Fruit fly (Drosophila melanogaster) whole organism, embryonic: ENCODE results near the gene Decay.

Experiments used
- Asciz ChIP-seq: fragments of 200-800 bp; sonication (Bioruptor generic); optimal IDR thresholded peaks from 2 replicates; lab custom pipeline; 2017; ENCODE audit warnings: missing biosample characterization, mild to moderate bottlenecking, missing genetic modification characterization, missing genetic modification reagents
- Bgb ChIP-seq: fragments of 200-800 bp; sonication (Bioruptor generic); IDR thresholded peaks from 2 replicates; pipeline ENCODE4 v1.3.6; 2022; ENCODE audit warnings: missing biosample characterization, missing genetic modification characterization; ENCODE audit not compliant: partially characterized antibody
- CG17186 ChIP-seq: fragments of 200-800 bp; sonication (Bioruptor generic); optimal IDR thresholded peaks from 3 replicates; lab custom pipeline; 2017; ENCODE audit warnings: missing biosample characterization, missing genetic modification reagents, missing genetic modification characterization
- CG18262 ChIP-seq: fragments of 200-800 bp; optimal IDR thresholded peaks from 3 replicates; lab custom pipeline; 2019; ENCODE audit warnings: missing biosample characterization, mild to moderate bottlenecking, missing genetic modification characterization, moderate library complexity
- CG18764 ChIP-seq: fragments of 200-800 bp; sonication (Bioruptor generic); optimal IDR thresholded peaks from 3 replicates; lab custom pipeline; 2016; ENCODE audit warnings: missing biosample characterization, missing genetic modification characterization
- CG2202 ChIP-seq: fragments of 200-800 bp; sonication (Bioruptor generic); optimal IDR thresholded peaks from 2 replicates; lab custom pipeline; 2018; ENCODE audit warnings: missing biosample characterization, mild to moderate bottlenecking, missing genetic modification characterization
- CG3065 ChIP-seq: fragments of 200-800 bp; sonication (Bioruptor generic); optimal IDR thresholded peaks from 2 replicates; lab custom pipeline; 2016; ENCODE audit warnings: missing biosample characterization, missing genetic modification characterization
- CG3163 ChIP-seq: fragments of 200-800 bp; sonication (Bioruptor generic); optimal IDR thresholded peaks from 3 replicates; lab custom pipeline; 2016; ENCODE audit warnings: missing biosample characterization, missing genetic modification characterization
- CG3281 ChIP-seq: fragments of 200-800 bp; sonication (Bioruptor generic); optimal IDR thresholded peaks from 3 replicates; lab custom pipeline; 2017; ENCODE audit warnings: missing biosample characterization, mild to moderate bottlenecking, missing genetic modification characterization
- CG5180 ChIP-seq: fragments of 200-800 bp; sonication (Bioruptor generic); optimal IDR thresholded peaks from 3 replicates; lab custom pipeline; 2017; ENCODE audit warnings: missing biosample characterization, missing genetic modification characterization, mild to moderate bottlenecking, moderate library complexity, missing genetic modification reagents
- CG6175 ChIP-seq: fragments of 200-800 bp; sonication (Bioruptor generic); IDR thresholded peaks from 3 replicates; pipeline ENCODE4 v1.3.6; 2022; ENCODE audit warnings: missing biosample characterization, missing genetic modification characterization
- CG6791 ChIP-seq: fragments of 200-800 bp; sonication (Bioruptor generic); IDR thresholded peaks from 3 replicates; pipeline ENCODE4 v1.3.6; 2022; ENCODE audit warnings: missing biosample characterization, missing genetic modification characterization; ENCODE audit not compliant: partially characterized antibody
- CG8281 ChIP-seq: fragments of 200-800 bp; sonication (Bioruptor generic); optimal IDR thresholded peaks from 2 replicates; lab custom pipeline; 2018; ENCODE audit warnings: missing biosample characterization, mild to moderate bottlenecking, missing genetic modification characterization, moderate library complexity
- CHES-1-like ChIP-seq: fragments of 200-800 bp; sonication (Bioruptor generic); optimal IDR thresholded peaks from 2 replicates; lab custom pipeline; 2016; ENCODE audit warnings: missing biosample characterization, missing genetic modification characterization
- Deaf1 ChIP-seq: fragments of 200-800 bp; optimal IDR thresholded peaks from 3 replicates; lab custom pipeline; 2019; ENCODE audit warnings: missing biosample characterization, mild to moderate bottlenecking, missing genetic modification characterization, moderate library complexity
- Dip2 ChIP-seq: fragments of 200-800 bp; sonication (Bioruptor generic); IDR thresholded peaks from 2 replicates; pipeline ENCODE4 v1.3.6; 2022; ENCODE audit warnings: missing biosample characterization, missing genetic modification characterization
- Ets97D ChIP-seq: fragments of 200-800 bp; sonication (Bioruptor generic); optimal IDR thresholded peaks from 3 replicates; lab custom pipeline; 2016; ENCODE audit warnings: missing biosample characterization, missing genetic modification characterization
- Kr ChIP-seq: fragments of 200-800 bp; sonication (Bioruptor generic); optimal IDR thresholded peaks from 2 replicates; lab custom pipeline; 2017; ENCODE audit warnings: missing biosample characterization, mild to moderate bottlenecking, missing genetic modification characterization
- Neu2 ChIP-seq: fragments of 200-800 bp; sonication (Bioruptor generic); optimal IDR thresholded peaks from 3 replicates; lab custom pipeline; 2016; ENCODE audit warnings: missing biosample characterization, missing genetic modification characterization, borderline replicate concordance
- Nf-YC ChIP-seq: fragments of 200-800 bp; optimal IDR thresholded peaks from 3 replicates; lab custom pipeline; 2019; ENCODE audit warnings: missing biosample characterization, mild to moderate bottlenecking, missing genetic modification characterization, moderate library complexity
- Opbp ChIP-seq: fragments of 200-800 bp; sonication (Bioruptor generic); IDR thresholded peaks from 3 replicates; pipeline ENCODE4 v1.3.6; 2022; ENCODE audit warnings: missing biosample characterization, missing genetic modification characterization; ENCODE audit not compliant: partially characterized antibody
- Optix ChIP-seq: fragments of 200-800 bp; sonication (Bioruptor generic); IDR thresholded peaks from 3 replicates; pipeline ENCODE4 v1.3.6; 2022; ENCODE audit warnings: missing biosample characterization, missing genetic modification characterization
- Sin3A ChIP-seq: fragments of >200 bp; optimal IDR thresholded peaks from 2 replicates; lab custom pipeline; 2018
- Sox100B ChIP-seq: fragments of 200-800 bp; sonication (Bioruptor generic); optimal IDR thresholded peaks from 3 replicates; lab custom pipeline; 2018; ENCODE audit warnings: missing biosample characterization, mild to moderate bottlenecking, missing genetic modification characterization
- Sox102F ChIP-seq: fragments of 200-800 bp; sonication (Bioruptor generic); optimal IDR thresholded peaks from 2 replicates; lab custom pipeline; 2018; ENCODE audit warnings: missing biosample characterization, mild to moderate bottlenecking, missing genetic modification characterization, moderate library complexity
- amos ChIP-seq: fragments of 200-800 bp; sonication (Bioruptor generic); IDR thresholded peaks from 2 replicates; pipeline ENCODE4 v1.3.6; 2022; ENCODE audit warnings: missing biosample characterization, missing genetic modification characterization; ENCODE audit not compliant: partially characterized antibody
- cas ChIP-seq: fragments of 200-800 bp; sonication (Bioruptor generic); IDR thresholded peaks from 2 replicates; pipeline ENCODE4 v1.3.6; 2022; ENCODE audit warnings: missing biosample characterization, missing genetic modification characterization
- chif ChIP-seq, 2 experiments: fragments of 200-800 bp; sonication (Bioruptor generic); optimal IDR thresholded peaks; 3 replicates each; lab custom pipeline; 2016; ENCODE audit warnings: missing biosample characterization in 2 of 2, missing genetic modification characterization in 2 of 2
- chn ChIP-seq: fragments of 200-800 bp; sonication (Bioruptor generic); optimal IDR thresholded peaks from 2 replicates; lab custom pipeline; 2016; ENCODE audit warnings: missing biosample characterization, missing genetic modification characterization
- ci ChIP-seq: fragments of 200-800 bp; sonication (Bioruptor generic); IDR thresholded peaks from 3 replicates; pipeline ENCODE4 v1.3.6; 2022; ENCODE audit warnings: missing biosample characterization, missing genetic modification characterization
- corto ChIP-seq: fragments of 200-800 bp; sonication (Bioruptor generic); optimal IDR thresholded peaks from 2 replicates; lab custom pipeline; 2016; ENCODE audit warnings: missing biosample characterization, mild to moderate bottlenecking, missing genetic modification characterization, moderate library complexity
- dm ChIP-seq: fragments of 200-800 bp; sonication (Bioruptor generic); optimal IDR thresholded peaks from 3 replicates; lab custom pipeline; 2016; ENCODE audit warnings: missing biosample characterization, missing genetic modification characterization
- eve ChIP-seq, 2 experiments: fragments of >200 bp; optimal IDR thresholded peaks; 2 replicates each; lab custom pipeline; 2017; ENCODE audit warnings: missing biosample characterization in 2 of 2, missing genetic modification characterization in 2 of 2
- ewg ChIP-seq: fragments of 200-800 bp; sonication (Bioruptor generic); optimal IDR thresholded peaks from 3 replicates; lab custom pipeline; 2017; ENCODE audit warnings: mild to moderate bottlenecking, missing biosample characterization, missing genetic modification reagents, missing genetic modification characterization
- gcm2 ChIP-seq: fragments of 200-800 bp; sonication (Bioruptor generic); optimal IDR thresholded peaks from 2 replicates; lab custom pipeline; 2016; ENCODE audit warnings: missing biosample characterization, missing genetic modification characterization
- hbn ChIP-seq: fragments of 200-800 bp; sonication (Bioruptor generic); IDR thresholded peaks from 2 replicates; pipeline ENCODE4 v1.3.6; 2022; ENCODE audit warnings: missing biosample characterization, missing genetic modification characterization; ENCODE audit not compliant: partially characterized antibody
- kay ChIP-seq: fragments of 200-800 bp; sonication (Bioruptor generic); optimal IDR thresholded peaks from 2 replicates; lab custom pipeline; 2016; ENCODE audit warnings: missing biosample characterization, missing genetic modification characterization
- nerfin-2 ChIP-seq: fragments of 200-800 bp; sonication (Bioruptor generic); IDR thresholded peaks from 2 replicates; pipeline ENCODE4 v1.3.6; 2022; ENCODE audit warnings: missing biosample characterization, missing genetic modification characterization; ENCODE audit not compliant: partially characterized antibody
- pan ChIP-seq, 4 experiments: fragments of >200 bp in 3 of 4; fragments of 200-800 bp in 1 of 4; sonication (Bioruptor generic) in 1 of 4; optimal IDR thresholded peaks in 3 of 4; IDR thresholded peaks in 1 of 4; 2 replicates each; pipeline versions ENCODE4 v1.3.6 to Lab custom; 2017 to 2022; ENCODE audit warnings: missing biosample characterization in 2 of 4, missing genetic modification characterization in 2 of 4, mixed read lengths in 1 of 4
- sc ChIP-seq, 3 experiments: fragments of >200 bp in 2 of 3; fragments of 200-800 bp in 1 of 3; sonication (Bioruptor generic) in 1 of 3; optimal IDR thresholded peaks; 2 replicates in 2 of 3; 3 replicates in 1 of 3; lab custom pipeline; 2017; ENCODE audit warnings: mild to moderate bottlenecking in 1 of 3, missing biosample characterization in 1 of 3, missing genetic modification characterization in 1 of 3, missing genetic modification reagents in 1 of 3
- sens ChIP-seq: fragments of 200-800 bp; sonication (Bioruptor generic); peaks from one replicate; lab custom pipeline; 2016; ENCODE audit warnings: missing biosample characterization, missing genetic modification characterization
- sim ChIP-seq: fragments of 200-800 bp; sonication (Bioruptor generic); IDR thresholded peaks from 2 replicates; pipeline ENCODE4 v1.3.6; 2022; ENCODE audit warnings: missing biosample characterization, missing genetic modification characterization
- sug ChIP-seq: fragments of 200-800 bp; optimal IDR thresholded peaks from 2 replicates; lab custom pipeline; 2019; ENCODE audit warnings: missing biosample characterization, mild to moderate bottlenecking, missing genetic modification characterization, moderate library complexity
- tll ChIP-seq, 2 experiments: fragments of 200-800 bp in 1 of 2; fragments of >200 bp in 1 of 2; sonication (Bioruptor generic) in 1 of 2; optimal IDR thresholded peaks; 2 replicates each; lab custom pipeline; 2017 to 2019; ENCODE audit warnings: missing biosample characterization in 2 of 2, missing genetic modification characterization in 2 of 2, mild to moderate bottlenecking in 1 of 2, moderate library complexity in 1 of 2
- zf30C ChIP-seq: fragments of 200-800 bp; sonication (Bioruptor generic); optimal IDR thresholded peaks from 3 replicates; lab custom pipeline; 2018; ENCODE audit warnings: missing biosample characterization, mild to moderate bottlenecking, missing genetic modification characterization

Gene Decay

dm6 chr3R:16507706-16508105, 6.9 kb upstream of the Decay start:
- TF ChIP-seq CG3281 (GFP tag; lab: Kevin White, UChicago) = no peak
- no peak for TF ChIP-seq CG3065 (GFP tag; lab: Kevin White, UChicago)
- no peak for TF ChIP-seq Neu2 (GFP tag; lab: Kevin White, UChicago)
- no peak for TF ChIP-seq amos (GFP tag; lab: Robert Waterston, UW)
- no peak for TF ChIP-seq CG2202 (tag; lab: Kevin White, UChicago)
- no peak for TF ChIP-seq Asciz
- no peak for TF ChIP-seq CG17186
- no peak for TF ChIP-seq CG18764 (GFP tag; lab: Kevin White, UChicago)
- TF ChIP-seq sc (optimal IDR thresholded peaks at IDR 0.05; lab: Kevin White, UChicago) = no peak
- TF ChIP-seq sc (GFP tag; optimal IDR thresholded peaks at IDR 0.05; lab: Kevin White, UChicago) = no peak
- no peak for TF ChIP-seq Sox102F
- no peak for TF ChIP-seq chn (GFP tag; lab: Kevin White, UChicago)
- no peak for TF ChIP-seq Ets97D (GFP tag; lab: Kevin White, UChicago)
- no peak for TF ChIP-seq CG5180 (GFP tag; lab: Kevin White, UChicago)
- TF ChIP-seq, all 482 proteins: peak for 0

dm6 chr3R:16504541-16504940, 3.7 kb upstream of the Decay start:
- TF ChIP-seq CG18262 (tag; lab: Kevin White, UChicago) (no peak), sug (tag; lab: Kevin White, UChicago) (no peak), pan (optimal IDR thresholded peaks at IDR 0.05; lab: Kevin White, UChicago) (no peak), pan (GFP tag; optimal IDR thresholded peaks at IDR 0.05 in 1 of 2, IDR thresholded peaks at IDR 0.05 in 1 of 2) (peak in 1 of 2 experiments; percentile 17), CG8281 (tag; lab: Kevin White, UChicago) (peak; percentile 98), Nf-YC (tag; lab: Kevin White, UChicago) (no peak)

- peak; percentile 42 for TF ChIP-seq Deaf1
- no peak for TF ChIP-seq zf30C (GFP tag; lab: Kevin White, UChicago)
- no peak for TF ChIP-seq kay (GFP tag; lab: Kevin White, UChicago)
- TF ChIP-seq CG6791 = 0 out of 3 replicates have a peak, but pooled peaks have one; percentile 47
- peak; percentile 16 for TF ChIP-seq Kr
- no peak for TF ChIP-seq Optix
- no peak for TF ChIP-seq ewg (GFP tag; lab: Kevin White, UChicago)
- TF ChIP-seq CG3163 (GFP tag; lab: Kevin White, UChicago) = peak; percentile 88
- peak in 1 of 2 experiments; percentile 11 for TF ChIP-seq eve (GFP tag; optimal IDR thresholded peaks at IDR 0.05; lab: Kevin White, UChicago)
- no peak for TF ChIP-seq corto (GFP tag; lab: Kevin White, UChicago)
- TF ChIP-seq Dip2 (GFP tag; lab: Robert Waterston, UW) = no peak
- TF ChIP-seq dm = no peak
- no peak for TF ChIP-seq sim (GFP tag; lab: Robert Waterston, UW)
- no peak for TF ChIP-seq nerfin-2 (GFP tag; lab: Robert Waterston, UW)
- TF ChIP-seq cas (GFP tag; lab: Robert Waterston, UW) = no peak
- TF ChIP-seq CG6175 (GFP tag; lab: Robert Waterston, UW) = no peak
- TF ChIP-seq Sin3A (lab: Kevin White, UChicago) = no peak
- TF ChIP-seq Opbp = peak; percentile 49; the same call in 2 of the 3 replicates
- no peak for TF ChIP-seq CHES-1-like (GFP tag; lab: Kevin White, UChicago)
- no peak for TF ChIP-seq tll (GFP tag; optimal IDR thresholded peaks at IDR 0.05; lab: Kevin White, UChicago)
- TF ChIP-seq Bgb (GFP tag; lab: Robert Waterston, UW) = peak; percentile 45; the same call in 1 of the 2 replicates
- TF ChIP-seq chif (GFP tag; optimal IDR thresholded peaks at IDR 0.05; lab: Kevin White, UChicago) = no peak
- TF ChIP-seq sens (GFP tag; lab: Kevin White, UChicago) = peak; percentile 80
- peak; percentile 99 for TF ChIP-seq CG5180 (GFP tag; lab: Kevin White, UChicago)
- TF ChIP-seq ci (GFP tag; lab: Robert Waterston, UW) = 0 out of 3 replicates have a peak, but pooled peaks have one; percentile 6
- no peak for TF ChIP-seq Sox100B
- no peak for TF ChIP-seq gcm2
- no peak for TF ChIP-seq hbn (GFP tag; lab: Robert Waterston, UW)
These were observed 1.9 kb upstream of the Decay start, which contains the start of gene CG42342 for dm6 chr3R:16502595-16503305. TSS of gene CG42342 (plus strand) at chr3R:16502770.
